Fruit fly (Drosophila melanogaster) whole organism, embryonic: ENCODE data around the gene Cog3.

Experiments
- ATbp ChIP-seq: fragments of 200-800 bp; sonication (Bioruptor generic); optimal IDR thresholded peaks from 2 replicates; lab custom pipeline; 2017; ENCODE audit warnings: missing biosample characterization, mild to moderate bottlenecking, missing genetic modification characterization, missing genetic modification reagents
- Adf1 ChIP-seq: fragments of 200-800 bp; sonication (Bioruptor generic); IDR thresholded peaks from 2 replicates; pipeline ENCODE4 v1.3.6; 2022; ENCODE audit warnings: missing biosample characterization, missing genetic modification characterization
- B-H2 ChIP-seq: fragments of 200-800 bp; sonication (Bioruptor generic); optimal IDR thresholded peaks from 2 replicates; lab custom pipeline; 2018; ENCODE audit warnings: missing biosample characterization, mild to moderate bottlenecking, missing genetic modification characterization
- BEAF-32 ChIP-seq: fragments of 200-800 bp; sonication (Bioruptor generic); optimal IDR thresholded peaks from 3 replicates; lab custom pipeline; 2017; ENCODE audit warnings: missing biosample characterization, missing genetic modification characterization, mild to moderate bottlenecking, moderate library complexity, missing genetic modification reagents
- CG10209 ChIP-seq: fragments of 200-800 bp; sonication (Bioruptor generic); optimal IDR thresholded peaks from 3 replicates; lab custom pipeline; 2017; ENCODE audit warnings: missing biosample characterization, mild to moderate bottlenecking, missing genetic modification characterization, missing genetic modification reagents
- CG10267 ChIP-seq: fragments of 200-800 bp; sonication (Bioruptor generic); optimal IDR thresholded peaks from 2 replicates; lab custom pipeline; 2018; ENCODE audit warnings: missing biosample characterization, mild to moderate bottlenecking, missing genetic modification characterization, moderate library complexity
- CG10321 ChIP-seq: fragments of 200-800 bp; sonication (Bioruptor generic); IDR thresholded peaks from 2 replicates; pipeline ENCODE4 v1.3.6; 2022; ENCODE audit warnings: missing biosample characterization, missing genetic modification characterization
- CG10959 ChIP-seq: fragments of 200-800 bp; sonication (Bioruptor generic); IDR thresholded peaks from 2 replicates; pipeline ENCODE4 v1.3.6; 2022; ENCODE audit warnings: missing biosample characterization, missing genetic modification characterization
- CG11085 ChIP-seq: fragments of 200-800 bp; sonication (Bioruptor generic); IDR thresholded peaks from 2 replicates; pipeline ENCODE4 v1.3.6; 2022; ENCODE audit warnings: missing biosample characterization, missing genetic modification characterization
- CG11398 ChIP-seq: fragments of 200-800 bp; sonication (Bioruptor generic); optimal IDR thresholded peaks from 2 replicates; lab custom pipeline; 2016; ENCODE audit warnings: missing biosample characterization, missing genetic modification characterization
- CG11696 ChIP-seq: fragments of 200-800 bp; sonication (Bioruptor generic); IDR thresholded peaks from 2 replicates; pipeline ENCODE4 v1.3.6; 2022; ENCODE audit warnings: missing biosample characterization, missing genetic modification characterization
- CG12071 ChIP-seq: fragments of 200-800 bp; sonication (Bioruptor generic); optimal IDR thresholded peaks from 3 replicates; lab custom pipeline; 2018; ENCODE audit warnings: missing biosample characterization, mild to moderate bottlenecking, missing genetic modification characterization
- CG12155 ChIP-seq: fragments of 200-800 bp; sonication (Bioruptor generic); optimal IDR thresholded peaks from 3 replicates; lab custom pipeline; 2016; ENCODE audit warnings: missing biosample characterization, missing genetic modification characterization
- CG12236 ChIP-seq: fragments of 200-800 bp; sonication (Bioruptor generic); optimal IDR thresholded peaks from 2 replicates; lab custom pipeline; 2016; ENCODE audit warnings: missing biosample characterization, missing genetic modification characterization
- CG13894 ChIP-seq: fragments of 200-800 bp; sonication (Bioruptor generic); optimal IDR thresholded peaks from 3 replicates; lab custom pipeline; 2018; ENCODE audit warnings: missing biosample characterization, mild to moderate bottlenecking, missing genetic modification characterization, moderate library complexity
- CG15696 ChIP-seq: fragments of 200-800 bp; sonication (Bioruptor generic); optimal IDR thresholded peaks from 2 replicates; lab custom pipeline; 2019; ENCODE audit warnings: missing biosample characterization, mild to moderate bottlenecking, missing genetic modification characterization, moderate library complexity
- CG16779 ChIP-seq: fragments of 200-800 bp; sonication (Bioruptor generic); IDR thresholded peaks from 2 replicates; pipeline ENCODE4 v1.3.6; 2022; ENCODE audit warnings: missing biosample characterization, missing genetic modification characterization
- CG16863 ChIP-seq: fragments of 200-800 bp; sonication (Bioruptor generic); optimal IDR thresholded peaks from 3 replicates; lab custom pipeline; 2016; ENCODE audit warnings: missing biosample characterization, missing genetic modification characterization
- CG17802 ChIP-seq: fragments of 200-800 bp; sonication (Bioruptor generic); optimal IDR thresholded peaks from 2 replicates; lab custom pipeline; 2018; ENCODE audit warnings: missing biosample characterization, mild to moderate bottlenecking, missing genetic modification characterization, moderate library complexity
- CG18011 ChIP-seq: fragments of 200-800 bp; sonication (Bioruptor generic); optimal IDR thresholded peaks from 2 replicates; lab custom pipeline; 2017; ENCODE audit warnings: missing biosample characterization, missing genetic modification characterization, mild to moderate bottlenecking, moderate library complexity, missing genotype
- CG34224 ChIP-seq: fragments of 200-800 bp; sonication (Bioruptor generic); IDR thresholded peaks from 3 replicates; pipeline ENCODE4 v1.3.6; 2022; ENCODE audit warnings: missing biosample characterization, missing genetic modification characterization; ENCODE audit not compliant: partially characterized antibody
- CG4707 ChIP-seq: fragments of 200-800 bp; sonication (Bioruptor generic); optimal IDR thresholded peaks from 2 replicates; lab custom pipeline; 2018; ENCODE audit warnings: missing biosample characterization, mild to moderate bottlenecking, missing genetic modification characterization, moderate library complexity
- CG6765 ChIP-seq: fragments of 200-800 bp; sonication (Bioruptor generic); optimal IDR thresholded peaks from 3 replicates; lab custom pipeline; 2017; ENCODE audit warnings: missing biosample characterization, mild to moderate bottlenecking, missing genetic modification characterization
- CG8281 ChIP-seq: fragments of 200-800 bp; sonication (Bioruptor generic); optimal IDR thresholded peaks from 2 replicates; lab custom pipeline; 2018; ENCODE audit warnings: missing biosample characterization, mild to moderate bottlenecking, missing genetic modification characterization, moderate library complexity
- CG8478 ChIP-seq: fragments of >200 bp; optimal IDR thresholded peaks from 2 replicates; lab custom pipeline; 2018
- CG9437 ChIP-seq: fragments of 200-800 bp; sonication (Bioruptor generic); optimal IDR thresholded peaks from 2 replicates; lab custom pipeline; 2018; ENCODE audit warnings: missing biosample characterization, mild to moderate bottlenecking, missing genetic modification characterization
- CG9932 ChIP-seq: fragments of 200-800 bp; sonication (Bioruptor generic); IDR thresholded peaks from 2 replicates; pipeline ENCODE4 v1.3.6; 2022; ENCODE audit warnings: missing biosample characterization, missing genetic modification characterization
- Deaf1 ChIP-seq: fragments of 200-800 bp; optimal IDR thresholded peaks from 3 replicates; lab custom pipeline; 2019; ENCODE audit warnings: missing biosample characterization, mild to moderate bottlenecking, missing genetic modification characterization, moderate library complexity
- Dll ChIP-seq: fragments of 200-800 bp; sonication (Bioruptor generic); IDR thresholded peaks from 4 replicates; pipeline ENCODE4 v1.3.6; 2022; ENCODE audit warnings: missing biosample characterization, missing genetic modification characterization; ENCODE audit not compliant: partially characterized antibody
- Hr39 ChIP-seq: fragments of >200 bp; optimal IDR thresholded peaks from 2 replicates; lab custom pipeline; 2017
- Jarid2 ChIP-seq: fragments of 200-800 bp; sonication (Bioruptor generic); optimal IDR thresholded peaks from 3 replicates; lab custom pipeline; 2017; ENCODE audit warnings: mild to moderate bottlenecking, missing biosample characterization, missing genetic modification reagents, missing genetic modification characterization
- Lpt ChIP-seq: fragments of >200 bp; optimal IDR thresholded peaks from 2 replicates; lab custom pipeline; 2018; ENCODE audit warnings: missing biosample characterization, missing genetic modification characterization
- MESR4 ChIP-seq: fragments of 200-800 bp; sonication (Bioruptor generic); optimal IDR thresholded peaks from 2 replicates; lab custom pipeline; 2018; ENCODE audit warnings: missing biosample characterization, mild to moderate bottlenecking, missing genetic modification characterization, moderate library complexity
- Mes4 ChIP-seq: fragments of 200-800 bp; sonication (Bioruptor generic); optimal IDR thresholded peaks from 2 replicates; lab custom pipeline; 2016; ENCODE audit warnings: missing biosample characterization, missing genetic modification characterization
- Neu2 ChIP-seq: fragments of 200-800 bp; sonication (Bioruptor generic); optimal IDR thresholded peaks from 3 replicates; lab custom pipeline; 2016; ENCODE audit warnings: missing biosample characterization, missing genetic modification characterization, borderline replicate concordance
- PHDP ChIP-seq: fragments of 200-800 bp; sonication (Bioruptor generic); optimal IDR thresholded peaks from 3 replicates; lab custom pipeline; 2018; ENCODE audit warnings: missing biosample characterization, mild to moderate bottlenecking, missing genetic modification characterization, moderate library complexity
- Ravus ChIP-seq: fragments of 200-800 bp; sonication (Bioruptor generic); IDR thresholded peaks from 2 replicates; pipeline ENCODE4 v1.3.6; 2022; ENCODE audit warnings: missing biosample characterization, missing genetic modification characterization
- Vsx1 ChIP-seq: fragments of 200-800 bp; sonication (Bioruptor generic); optimal IDR thresholded peaks from 2 replicates; lab custom pipeline; 2017; ENCODE audit warnings: missing biosample characterization, mild to moderate bottlenecking, missing genetic modification characterization, missing genetic modification reagents
- Xbp1 ChIP-seq: fragments of 200-800 bp; sonication (Bioruptor generic); optimal IDR thresholded peaks from 3 replicates; lab custom pipeline; 2016; ENCODE audit warnings: missing biosample characterization, mild to moderate bottlenecking, missing genetic modification characterization
- amos ChIP-seq: fragments of 200-800 bp; sonication (Bioruptor generic); IDR thresholded peaks from 2 replicates; pipeline ENCODE4 v1.3.6; 2022; ENCODE audit warnings: missing biosample characterization, missing genetic modification characterization; ENCODE audit not compliant: partially characterized antibody
- ato ChIP-seq: fragments of 200-800 bp; sonication (Bioruptor generic); IDR thresholded peaks from 2 replicates; pipeline ENCODE4 v1.3.6; 2022; ENCODE audit warnings: missing biosample characterization, missing genetic modification characterization; ENCODE audit not compliant: partially characterized antibody
- cas ChIP-seq: fragments of 200-800 bp; sonication (Bioruptor generic); IDR thresholded peaks from 2 replicates; pipeline ENCODE4 v1.3.6; 2022; ENCODE audit warnings: missing biosample characterization, missing genetic modification characterization
- chm ChIP-seq: fragments of 200-800 bp; sonication (Bioruptor generic); IDR thresholded peaks from 2 replicates; pipeline ENCODE4 v1.3.6; 2022; ENCODE audit warnings: missing biosample characterization, missing genetic modification characterization
- eyg ChIP-seq: fragments of 200-800 bp; sonication (Bioruptor generic); optimal IDR thresholded peaks from 3 replicates; lab custom pipeline; 2016; ENCODE audit warnings: missing biosample characterization, missing genetic modification characterization
- kah ChIP-seq: fragments of 200-800 bp; sonication (Bioruptor generic); optimal IDR thresholded peaks from 2 replicates; lab custom pipeline; 2018; ENCODE audit warnings: missing biosample characterization, mild to moderate bottlenecking, missing genetic modification characterization
- lbe ChIP-seq: fragments of 200-800 bp; sonication (Bioruptor generic); optimal IDR thresholded peaks from 2 replicates; lab custom pipeline; 2016; ENCODE audit warnings: missing biosample characterization, mild to moderate bottlenecking, missing genetic modification characterization
- mirr ChIP-seq: fragments of 200-800 bp; sonication (Bioruptor generic); optimal IDR thresholded peaks from 3 replicates; lab custom pipeline; 2018; ENCODE audit warnings: missing biosample characterization, mild to moderate bottlenecking, missing genetic modification characterization
- run ChIP-seq: fragments of 200-800 bp; sonication (Bioruptor generic); optimal IDR thresholded peaks from 3 replicates; lab custom pipeline; 2018; ENCODE audit warnings: missing biosample characterization, mild to moderate bottlenecking, missing genetic modification characterization
- shn ChIP-seq: fragments of 200-800 bp; sonication (Bioruptor generic); optimal IDR thresholded peaks from 3 replicates; lab custom pipeline; 2016; ENCODE audit warnings: missing biosample characterization, missing genetic modification characterization
- ssp ChIP-seq: fragments of 200-800 bp; sonication (Bioruptor generic); IDR thresholded peaks from 2 replicates; pipeline ENCODE4 v1.3.6; 2022; ENCODE audit warnings: missing biosample characterization, missing genetic modification characterization
- sug ChIP-seq: fragments of 200-800 bp; optimal IDR thresholded peaks from 2 replicates; lab custom pipeline; 2019; ENCODE audit warnings: missing biosample characterization, mild to moderate bottlenecking, missing genetic modification characterization, moderate library complexity
- zf30C ChIP-seq: fragments of 200-800 bp; sonication (Bioruptor generic); optimal IDR thresholded peaks from 3 replicates; lab custom pipeline; 2018; ENCODE audit warnings: missing biosample characterization, mild to moderate bottlenecking, missing genetic modification characterization

Cog3 gene

dm6 chr2L:3437068-3437467, 19.8 kb downstream of the Cog3 start (continued):
- TF ChIP-seq ssp (no peak), Deaf1 (tag; lab: Kevin White, UChicago) (no peak), Adf1 (GFP tag; lab: Robert Waterston, UW) (no peak), CG18011 (no peak), CG12155 (no peak), BEAF-32 (no peak), CG11398 (GFP tag; lab: Kevin White, UChicago) (no peak), shn (GFP tag; lab: Kevin White, UChicago) (no peak), CG10267 (tag; lab: Kevin White, UChicago) (peak; percentile 59), PHDP (tag; lab: Kevin White, UChicago) (peak; percentile 70), CG13894 (tag; lab: Kevin White, UChicago) (no peak), CG10209 (peak; percentile 27), ato (no peak), Lpt (no peak), mirr (GFP tag; lab: Kevin White, UChicago) (no peak), CG12071 (peak; percentile 63), amos (GFP tag; lab: Robert Waterston, UW) (no peak), run (tag; lab: Kevin White, UChicago) (peak; percentile 14), CG17802 (tag; lab: Kevin White, UChicago) (no peak), CG16863 (GFP tag; lab: Kevin White, UChicago) (no peak), CG34224 (GFP tag; lab: Robert Waterston, UW) (no peak), kah (GFP tag; lab: Kevin White, UChicago) (peak; percentile 65), CG11085 (GFP tag; lab: Robert Waterston, UW) (no peak), CG10321 (GFP tag; lab: Robert Waterston, UW) (peak; percentile 49; the same call in 1 of the 2 replicates), Jarid2 (no peak), Hr39 (lab: Kevin White, UChicago) (no peak), CG9437 (GFP tag; lab: Kevin White, UChicago) (peak; percentile 31), Mes4 (no peak), sug (tag; lab: Kevin White, UChicago) (no peak), Neu2 (no peak), eyg (no peak), CG15696 (tag; lab: Kevin White, UChicago) (peak; percentile 53), CG4707 (GFP tag; lab: Kevin White, UChicago) (peak; percentile 5), CG8478 (lab: Kevin White, UChicago) (no peak), Ravus (no peak), B-H2 (no peak), CG16779 (no peak), chm (GFP tag; lab: Robert Waterston, UW) (peak; percentile 50; the same call in 1 of the 2 replicates), CG6765 (GFP tag; lab: Kevin White, UChicago) (no peak), ATbp (peak; percentile 56), CG8281 (tag; lab: Kevin White, UChicago) (peak; percentile 29), Xbp1 (GFP tag; lab: Kevin White, UChicago) (peak; percentile 29), cas (no peak), MESR4 (no peak), CG10959 (GFP tag; lab: Robert Waterston, UW) (no peak), CG12236 (GFP tag; lab: Kevin White, UChicago) (no peak), lbe (GFP tag; lab: Kevin White, UChicago) (peak; percentile 28), zf30C (GFP tag; lab: Kevin White, UChicago) (no peak), CG9932 (GFP tag; lab: Robert Waterston, UW) (no peak), CG11696 (GFP tag; lab: Robert Waterston, UW) (no peak), Dll (GFP tag; lab: Robert Waterston, UW) (no peak), Vsx1 (GFP tag; lab: Kevin White, UChicago) (no peak)
